Worm (Caenorhabditis elegans) whole organism, early embryonic: ENCODE measurements around the gene lin-29.

Experiments
- F13C5.2 ChIP-seq: sonication (generic microtip); optimal IDR thresholded peaks from 2 replicates; lab custom pipeline; 2017; ENCODE audit warnings: mild to moderate bottlenecking, missing genetic modification characterization, inconsistent platforms, missing compliant biosample characterization
- ama-1 ChIP-seq: fragments of 150-350 bp; optimal IDR thresholded peaks from 2 replicates; lab custom pipeline; 2014
- hmbx-1 ChIP-seq: sonication (generic microtip); optimal IDR thresholded peaks from 2 replicates; lab custom pipeline; 2016; ENCODE audit warnings: mild to moderate bottlenecking, missing genetic modification characterization, missing compliant biosample characterization

- TF ChIP-seq F13C5.2 (no peak), ama-1 (lab: Kevin White, UChicago) (no peak), hmbx-1 (no peak)
These were observed 20.8 kb downstream of the lin-29 start, which contains the start of gene ZK930.7 for ce11 chrII:11914304-11914703.
